Worm (Caenorhabditis elegans): Measurements from ENCODE around the gene snet-1.

ce11 chrX:3618842-3619241 is 49.9 kb downstream of the snet-1 start:
- TF ChIP-seq pqm-1 (tag; optimal IDR thresholded peaks at IDR 0.05), result no peak
- no peak for TF ChIP-seq rnt-1 (tag; optimal IDR thresholded peaks at IDR 0.05)
- TF ChIP-seq nfya-1 (tag; optimal IDR thresholded peaks at IDR 0.05), result no peak

All from whole organism, late embryonic.